Fruit fly (Drosophila melanogaster) whole organism, embryonic: Measurements from ENCODE around the gene CG6254.
A peak's percentile ranks its signal among the peaks of the same experiment; 100 is the strongest.

Source experiments
- ATbp ChIP-seq: fragments of 200-800 bp; sonication (Bioruptor generic); optimal IDR thresholded peaks from 2 replicates; lab custom pipeline; 2017; ENCODE audit warnings: missing biosample characterization, mild to moderate bottlenecking, missing genetic modification characterization, missing genetic modification reagents
- Atf-2 ChIP-seq: fragments of 200-800 bp; sonication (Bioruptor generic); optimal IDR thresholded peaks from 2 replicates; lab custom pipeline; 2016; ENCODE audit warnings: missing biosample characterization, missing genetic modification characterization
- B-H1 ChIP-seq: fragments of 200-800 bp; sonication (Bioruptor generic); IDR thresholded peaks from 3 replicates; pipeline ENCODE4 v1.3.6; 2022; ENCODE audit warnings: missing biosample characterization, missing genetic modification characterization
- CG1024 ChIP-seq: fragments of 200-800 bp; sonication (Bioruptor generic); IDR thresholded peaks from 2 replicates; pipeline ENCODE4 v1.3.6; 2022; ENCODE audit warnings: missing biosample characterization, missing genetic modification characterization
- CG10274 ChIP-seq: fragments of 200-800 bp; sonication (Bioruptor generic); optimal IDR thresholded peaks from 3 replicates; lab custom pipeline; 2017; ENCODE audit warnings: missing biosample characterization, mild to moderate bottlenecking, missing genetic modification characterization
- CG10654 ChIP-seq: fragments of 200-800 bp; sonication (Bioruptor generic); optimal IDR thresholded peaks from 2 replicates; lab custom pipeline; 2016; ENCODE audit warnings: missing biosample characterization, missing genetic modification characterization
- CG13894 ChIP-seq: fragments of 200-800 bp; sonication (Bioruptor generic); optimal IDR thresholded peaks from 3 replicates; lab custom pipeline; 2018; ENCODE audit warnings: missing biosample characterization, mild to moderate bottlenecking, missing genetic modification characterization, moderate library complexity
- CG14014 ChIP-seq: fragments of 200-800 bp; sonication (Bioruptor generic); IDR thresholded peaks from 2 replicates; pipeline ENCODE4 v1.3.6; 2022; ENCODE audit warnings: missing biosample characterization, missing genetic modification characterization
- CG14441 ChIP-seq: fragments of 200-800 bp; sonication (Bioruptor generic); IDR thresholded peaks from 2 replicates; pipeline ENCODE4 v1.3.6; 2022; ENCODE audit warnings: missing biosample characterization, missing genetic modification characterization
- CG14710 ChIP-seq: fragments of 200-800 bp; sonication (Bioruptor generic); optimal IDR thresholded peaks from 3 replicates; lab custom pipeline; 2019; ENCODE audit warnings: missing biosample characterization, mild to moderate bottlenecking, missing genetic modification characterization, moderate library complexity
- CG15073 ChIP-seq: fragments of 200-800 bp; sonication (Bioruptor generic); optimal IDR thresholded peaks from 2 replicates; lab custom pipeline; 2016; ENCODE audit warnings: missing biosample characterization, missing genetic modification characterization
- CG17568 ChIP-seq: fragments of 200-800 bp; sonication (Bioruptor generic); optimal IDR thresholded peaks from 2 replicates; lab custom pipeline; 2018; ENCODE audit warnings: missing biosample characterization, mild to moderate bottlenecking, missing genetic modification characterization, moderate library complexity
- CG1792 ChIP-seq: fragments of 200-800 bp; sonication (Bioruptor generic); optimal IDR thresholded peaks from 2 replicates; lab custom pipeline; 2016; ENCODE audit warnings: missing biosample characterization, missing genetic modification characterization
- CG1832 ChIP-seq: fragments of 200-800 bp; sonication (Bioruptor generic); optimal IDR thresholded peaks from 2 replicates; lab custom pipeline; 2017; ENCODE audit warnings: missing biosample characterization, mild to moderate bottlenecking, missing genetic modification characterization, inconsistent platforms
- CG18476 ChIP-seq: fragments of 200-800 bp; sonication (Bioruptor generic); optimal IDR thresholded peaks from 2 replicates; lab custom pipeline; 2016; ENCODE audit warnings: missing biosample characterization, mild to moderate bottlenecking, missing genetic modification characterization
- CG18619 ChIP-seq: fragments of 200-800 bp; sonication (Bioruptor generic); optimal IDR thresholded peaks from 3 replicates; lab custom pipeline; 2017; ENCODE audit warnings: missing biosample characterization, mild to moderate bottlenecking, missing genetic modification characterization
- CG2199 ChIP-seq: fragments of 200-800 bp; sonication (Bioruptor generic); IDR thresholded peaks from 3 replicates; pipeline ENCODE4 v1.3.6; 2022; ENCODE audit warnings: missing biosample characterization, missing genetic modification characterization
- CG32767 ChIP-seq: fragments of 200-800 bp; sonication (Bioruptor generic); IDR thresholded peaks from 2 replicates; pipeline ENCODE4 v1.3.6; 2022; ENCODE audit warnings: missing biosample characterization, missing genetic modification characterization
- CG34422 ChIP-seq: fragments of 200-800 bp; sonication (Bioruptor generic); IDR thresholded peaks from 3 replicates; pipeline ENCODE4 v1.3.6; 2022; ENCODE audit warnings: missing biosample characterization, missing genetic modification characterization
- CG3726 ChIP-seq: fragments of 200-800 bp; sonication (Bioruptor generic); IDR thresholded peaks from 3 replicates; pipeline ENCODE4, ENCODE4 v1.3.6; 2022; ENCODE audit warnings: missing biosample characterization, missing genetic modification characterization
- CG3995 ChIP-seq: fragments of 200-800 bp; sonication (Bioruptor generic); optimal IDR thresholded peaks from 3 replicates; lab custom pipeline; 2016; ENCODE audit warnings: missing biosample characterization, missing genetic modification characterization
- CG4424 ChIP-seq: fragments of 200-800 bp; sonication (Bioruptor generic); optimal IDR thresholded peaks from 3 replicates; lab custom pipeline; 2016; ENCODE audit warnings: missing biosample characterization, missing genetic modification characterization
- CG6175 ChIP-seq: fragments of 200-800 bp; sonication (Bioruptor generic); IDR thresholded peaks from 3 replicates; pipeline ENCODE4 v1.3.6; 2022; ENCODE audit warnings: missing biosample characterization, missing genetic modification characterization
- CG6791 ChIP-seq: fragments of 200-800 bp; sonication (Bioruptor generic); IDR thresholded peaks from 3 replicates; pipeline ENCODE4 v1.3.6; 2022; ENCODE audit warnings: missing biosample characterization, missing genetic modification characterization; ENCODE audit not compliant: partially characterized antibody
- CG6813 ChIP-seq: fragments of 200-800 bp; sonication (Bioruptor generic); optimal IDR thresholded peaks from 2 replicates; lab custom pipeline; 2017; ENCODE audit warnings: missing biosample characterization, missing genetic modification characterization, mild to moderate bottlenecking, moderate library complexity, missing genetic modification reagents
- CHES-1-like ChIP-seq: fragments of 200-800 bp; sonication (Bioruptor generic); optimal IDR thresholded peaks from 2 replicates; lab custom pipeline; 2016; ENCODE audit warnings: missing biosample characterization, missing genetic modification characterization
- CoRest ChIP-seq: fragments of 200-800 bp; sonication (Bioruptor generic); optimal IDR thresholded peaks from 3 replicates; lab custom pipeline; 2018; ENCODE audit warnings: missing biosample characterization, mild to moderate bottlenecking, missing genetic modification characterization, moderate library complexity
- E2f1 ChIP-seq: fragments of 200-800 bp; sonication (Bioruptor generic); IDR thresholded peaks from 2 replicates; pipeline ENCODE4 v1.3.6; 2022; ENCODE audit warnings: missing biosample characterization, missing genetic modification characterization
- E2f2 ChIP-seq: fragments of 200-800 bp; sonication (Bioruptor generic); IDR thresholded peaks from 2 replicates; pipeline ENCODE4 v1.3.6; 2022; ENCODE audit warnings: missing biosample characterization, missing genetic modification characterization
- Gsc ChIP-seq: fragments of 200-800 bp; sonication (Bioruptor generic); IDR thresholded peaks from 2 replicates; pipeline ENCODE4 v1.3.6; 2022; ENCODE audit warnings: missing biosample characterization, missing genetic modification characterization
- Hr78 ChIP-seq, 2 experiments: fragments of 200-800 bp in 1 of 2; fragments of >200 bp in 1 of 2; sonication (Bioruptor generic) in 1 of 2; optimal IDR thresholded peaks; 2 replicates each; lab custom pipeline; 2017 to 2019; ENCODE audit warnings: missing biosample characterization in 2 of 2, missing genetic modification characterization in 2 of 2, mild to moderate bottlenecking in 1 of 2, moderate library complexity in 1 of 2
- Max ChIP-seq: fragments of 200-800 bp; sonication (Bioruptor generic); optimal IDR thresholded peaks from 2 replicates; lab custom pipeline; 2016; ENCODE audit warnings: missing biosample characterization, mild to moderate bottlenecking, missing genetic modification characterization
- Med ChIP-seq: fragments of 200-800 bp; sonication (Bioruptor generic); peaks from one replicate; lab custom pipeline; 2016; ENCODE audit warnings: missing biosample characterization, missing genetic modification characterization, mild to moderate bottlenecking, inconsistent platforms, moderate library complexity
- Poxn ChIP-seq: fragments of 200-800 bp; sonication (Bioruptor generic); IDR thresholded peaks from 2 replicates; pipeline ENCODE4 v1.3.6; 2022; ENCODE audit warnings: missing biosample characterization, missing genetic modification characterization
- Ssrp ChIP-seq: fragments of 200-800 bp; sonication (Bioruptor generic); optimal IDR thresholded peaks from 2 replicates; lab custom pipeline; 2018; ENCODE audit warnings: missing biosample characterization, mild to moderate bottlenecking, missing genetic modification characterization, moderate library complexity
- Vsx1 ChIP-seq: fragments of 200-800 bp; sonication (Bioruptor generic); optimal IDR thresholded peaks from 2 replicates; lab custom pipeline; 2017; ENCODE audit warnings: missing biosample characterization, mild to moderate bottlenecking, missing genetic modification characterization, missing genetic modification reagents
- Xrp1 ChIP-seq: fragments of 200-800 bp; sonication (Bioruptor generic); IDR thresholded peaks from 2 replicates; pipeline ENCODE4 v1.3.6; 2022; ENCODE audit warnings: missing biosample characterization, missing genetic modification characterization
- ab ChIP-seq: fragments of 200-800 bp; sonication (Bioruptor generic); optimal IDR thresholded peaks from 2 replicates; lab custom pipeline; 2016; ENCODE audit warnings: missing biosample characterization, missing genetic modification characterization
- az2 ChIP-seq: fragments of 200-800 bp; sonication (Bioruptor generic); optimal IDR thresholded peaks from 3 replicates; lab custom pipeline; 2016; ENCODE audit warnings: missing biosample characterization, missing genetic modification characterization
- en ChIP-seq: fragments of 200-800 bp; sonication (Bioruptor generic); optimal IDR thresholded peaks from 2 replicates; lab custom pipeline; 2016; ENCODE audit warnings: missing biosample characterization, missing genetic modification characterization
- eve ChIP-seq, 2 experiments: fragments of >200 bp; optimal IDR thresholded peaks; 2 replicates each; lab custom pipeline; 2017; ENCODE audit warnings: missing biosample characterization in 2 of 2, missing genetic modification characterization in 2 of 2
- eyg ChIP-seq: fragments of 200-800 bp; sonication (Bioruptor generic); optimal IDR thresholded peaks from 3 replicates; lab custom pipeline; 2016; ENCODE audit warnings: missing biosample characterization, missing genetic modification characterization
- gcm ChIP-seq: fragments of 200-800 bp; sonication (Bioruptor generic); optimal IDR thresholded peaks from 2 replicates; lab custom pipeline; 2019; ENCODE audit warnings: missing biosample characterization, mild to moderate bottlenecking, missing genetic modification characterization, moderate library complexity
- gt ChIP-seq: fragments of 200-800 bp; sonication (Bioruptor generic); IDR thresholded peaks from 2 replicates; pipeline ENCODE4 v1.3.6; 2022; ENCODE audit warnings: missing biosample characterization, missing genetic modification characterization
- hth ChIP-seq: fragments of >200 bp; optimal IDR thresholded peaks from 2 replicates; lab custom pipeline; 2017; ENCODE audit warnings: inconsistent platforms
- klu ChIP-seq: fragments of 200-800 bp; sonication (Bioruptor generic); IDR thresholded peaks from 2 replicates; pipeline ENCODE4 v1.3.6; 2022; ENCODE audit warnings: missing biosample characterization, missing genetic modification characterization
- schlank ChIP-seq: fragments of 200-800 bp; sonication (Bioruptor generic); optimal IDR thresholded peaks from 2 replicates; lab custom pipeline; 2018; ENCODE audit warnings: missing biosample characterization, mild to moderate bottlenecking, missing genetic modification characterization
- tx ChIP-seq: fragments of 200-800 bp; sonication (Bioruptor generic); optimal IDR thresholded peaks from 2 replicates; lab custom pipeline; 2016; ENCODE audit warnings: missing biosample characterization, missing genetic modification characterization

Gene CG6254

DNA sequence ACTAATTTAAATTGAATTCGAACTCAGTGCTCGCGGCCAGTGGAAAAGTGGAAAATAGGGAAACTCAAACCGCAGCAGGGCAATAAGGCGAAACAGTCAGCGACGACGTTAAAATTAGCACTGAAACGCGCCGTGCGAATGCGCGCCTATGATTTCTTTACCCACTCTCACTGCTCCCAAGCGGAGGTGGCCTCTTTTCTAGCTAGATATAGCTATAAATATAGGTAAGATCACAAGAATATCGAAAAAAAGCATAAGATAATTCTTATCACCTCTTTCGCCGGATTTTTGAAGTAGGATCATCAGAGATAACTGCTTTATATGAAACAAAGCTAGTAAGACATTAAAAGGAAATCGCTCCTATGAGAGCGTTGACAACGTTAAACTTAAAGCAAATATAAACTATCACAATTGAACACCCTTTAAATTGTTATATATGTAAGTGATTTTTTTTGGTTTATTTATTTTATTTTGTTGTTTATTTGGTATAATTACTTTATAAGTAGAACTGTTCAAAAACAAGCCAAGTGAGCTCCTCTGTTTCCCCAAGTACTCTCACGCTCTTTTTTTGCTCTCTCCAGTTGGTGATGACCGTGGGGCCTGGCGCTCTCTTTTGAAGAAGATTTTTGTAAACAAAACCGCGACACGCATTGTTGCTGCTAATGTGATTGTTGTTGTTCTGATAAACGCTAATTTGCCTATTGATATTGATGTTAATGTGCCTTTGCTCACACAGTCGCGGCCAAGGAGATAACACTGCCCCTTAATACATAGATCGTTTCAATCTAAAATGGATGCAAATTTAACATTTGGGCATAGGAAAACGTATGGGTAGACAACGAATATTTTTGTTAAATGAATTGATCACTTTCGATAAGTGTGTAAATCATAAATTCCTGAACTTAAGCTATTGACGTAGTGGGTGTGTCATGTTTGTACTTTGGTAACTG lies 21.2 kb downstream of the CG6254 start, which contains the start of gene tws (continued):
- TF ChIP-seq CG3995 (GFP tag; lab: Kevin White, UChicago) (peak; percentile 69), az2 (GFP tag; lab: Kevin White, UChicago) (peak; percentile 20), Poxn (GFP tag; lab: Robert Waterston, UW) (no peak), CHES-1-like (GFP tag; lab: Kevin White, UChicago) (peak; percentile 51), CG14710 (tag; lab: Kevin White, UChicago) (peak; percentile 0), CG10274 (no peak), gt (GFP tag; lab: Robert Waterston, UW) (no peak), CG1024 (GFP tag; lab: Robert Waterston, UW) (0 out of 2 replicates have a peak, but pooled peaks have one; percentile 12), en (GFP tag; lab: Kevin White, UChicago) (no peak), CG6813 (GFP tag; lab: Kevin White, UChicago) (no peak), CG18476 (GFP tag; lab: Kevin White, UChicago) (peak; percentile 18), CG15073 (GFP tag; lab: Kevin White, UChicago) (no peak), tx (GFP tag; lab: Kevin White, UChicago) (no peak), schlank (peak; percentile 57), CG6175 (GFP tag; lab: Robert Waterston, UW) (0 out of 3 replicates have a peak, but pooled peaks have one; percentile 37), Ssrp (tag; lab: Kevin White, UChicago) (peak; percentile 35), Atf-2 (peak; percentile 43), CG10654 (GFP tag; lab: Kevin White, UChicago) (no peak), CG13894 (tag; lab: Kevin White, UChicago) (peak; percentile 35), klu (no peak), E2f1 (0 out of 2 replicates have a peak, but pooled peaks have one; percentile 26), CG6791 (GFP tag; lab: Robert Waterston, UW) (0 out of 3 replicates have a peak, but pooled peaks have one; percentile 37), E2f2 (GFP tag; lab: Robert Waterston, UW) (peak; percentile 57), eve (GFP tag; optimal IDR thresholded peaks at IDR 0.05; lab: Kevin White, UChicago) (peak in 1 of 2 experiments; percentile 80), CG2199 (GFP tag; lab: Robert Waterston, UW) (peak; percentile 59; the same call in 1 of the 3 replicates), Xrp1 (0 out of 2 replicates have a peak, but pooled peaks have one; percentile 13), CG18619 (GFP tag; lab: Kevin White, UChicago) (peak; percentile 14), CG1832 (GFP tag; lab: Kevin White, UChicago) (no peak), CG3726 (GFP tag; lab: Robert Waterston, UW) (peak; percentile 41; the same call in 1 of the 3 replicates), Gsc (no peak), ab (no peak), CG4424 (GFP tag; lab: Kevin White, UChicago) (peak; percentile 43), CG34422 (peak; percentile 35; the same call in 1 of the 3 replicates), CG14014 (peak; percentile 78), Max (GFP tag; lab: Kevin White, UChicago) (peak; percentile 51), CG32767 (GFP tag; lab: Robert Waterston, UW) (peak; percentile 52; the same call in 1 of the 2 replicates), CoRest (tag; lab: Kevin White, UChicago) (peak; percentile 66), CG1792 (peak; percentile 21), hth (lab: Kevin White, UChicago) (no peak), eyg (GFP tag; lab: Kevin White, UChicago) (peak; percentile 48), B-H1 (no peak; the same call in 2 of the 3 replicates), Vsx1 (GFP tag; lab: Kevin White, UChicago) (peak; percentile 71), CG17568 (peak; percentile 60), CG14441 (peak; percentile 72), Med (peak; percentile 94), Hr78 (GFP tag; optimal IDR thresholded peaks at IDR 0.05; lab: Kevin White, UChicago) (no peak), ATbp (GFP tag; lab: Kevin White, UChicago) (peak; percentile 49), gcm (peak; percentile 18)
